Fruit fly (Drosophila melanogaster) whole organism, embryonic: ENCODE data around the gene drm.

Source experiments
- Bgb ChIP-seq: fragments of 200-800 bp; sonication (Bioruptor generic); IDR thresholded peaks from 2 replicates; pipeline ENCODE4 v1.3.6; 2022; ENCODE audit warnings: missing biosample characterization, missing genetic modification characterization; ENCODE audit not compliant: partially characterized antibody
- Blimp-1 ChIP-seq: fragments of 200-800 bp; sonication (Bioruptor generic); optimal IDR thresholded peaks from 3 replicates; lab custom pipeline; 2018; ENCODE audit warnings: missing biosample characterization, missing genetic modification characterization, mild to moderate bottlenecking, moderate library complexity, missing genetic modification reagents
- CG10321 ChIP-seq: fragments of 200-800 bp; sonication (Bioruptor generic); IDR thresholded peaks from 2 replicates; pipeline ENCODE4 v1.3.6; 2022; ENCODE audit warnings: missing biosample characterization, missing genetic modification characterization
- CG10543 ChIP-seq: fragments of 200-800 bp; sonication (Bioruptor generic); optimal IDR thresholded peaks from 3 replicates; lab custom pipeline; 2017; ENCODE audit warnings: missing biosample characterization, mild to moderate bottlenecking, missing genetic modification characterization, moderate library complexity
- CG11085 ChIP-seq: fragments of 200-800 bp; sonication (Bioruptor generic); IDR thresholded peaks from 2 replicates; pipeline ENCODE4 v1.3.6; 2022; ENCODE audit warnings: missing biosample characterization, missing genetic modification characterization
- CG11456 ChIP-seq: fragments of 200-800 bp; sonication (Bioruptor generic); IDR thresholded peaks from 3 replicates; pipeline ENCODE4 v1.3.6; 2022; ENCODE audit warnings: missing biosample characterization, missing genetic modification characterization
- CG11696 ChIP-seq: fragments of 200-800 bp; sonication (Bioruptor generic); IDR thresholded peaks from 2 replicates; pipeline ENCODE4 v1.3.6; 2022; ENCODE audit warnings: missing biosample characterization, missing genetic modification characterization
- CG16863 ChIP-seq: fragments of 200-800 bp; sonication (Bioruptor generic); optimal IDR thresholded peaks from 3 replicates; lab custom pipeline; 2016; ENCODE audit warnings: missing biosample characterization, missing genetic modification characterization
- CG18619 ChIP-seq: fragments of 200-800 bp; sonication (Bioruptor generic); optimal IDR thresholded peaks from 3 replicates; lab custom pipeline; 2017; ENCODE audit warnings: missing biosample characterization, mild to moderate bottlenecking, missing genetic modification characterization
- CG2875 ChIP-seq: fragments of 200-800 bp; sonication (Bioruptor generic); optimal IDR thresholded peaks from 2 replicates; lab custom pipeline; 2017; ENCODE audit warnings: missing biosample characterization, mild to moderate bottlenecking, missing genetic modification characterization, missing genetic modification reagents
- CG32532 ChIP-seq: fragments of 200-800 bp; sonication (Bioruptor generic); IDR thresholded peaks from 2 replicates; pipeline ENCODE4 v1.3.6; 2022; ENCODE audit warnings: missing biosample characterization, missing genetic modification characterization
- CG3407 ChIP-seq: fragments of 200-800 bp; sonication (Bioruptor generic); optimal IDR thresholded peaks from 2 replicates; lab custom pipeline; 2018; ENCODE audit warnings: missing biosample characterization, mild to moderate bottlenecking, missing genetic modification characterization
- CG4854 ChIP-seq: fragments of 200-800 bp; sonication (Bioruptor generic); optimal IDR thresholded peaks from 2 replicates; lab custom pipeline; 2016; ENCODE audit warnings: missing biosample characterization, missing genetic modification characterization, inconsistent platforms
- CG5245 ChIP-seq: fragments of 200-800 bp; sonication (Bioruptor generic); optimal IDR thresholded peaks from 3 replicates; lab custom pipeline; 2016; ENCODE audit warnings: missing biosample characterization, missing genetic modification characterization
- CG6689 ChIP-seq: fragments of 200-800 bp; sonication (Bioruptor generic); IDR thresholded peaks from 2 replicates; pipeline ENCODE4 v1.3.6; 2022; ENCODE audit warnings: missing biosample characterization, missing genetic modification characterization
- CG6765 ChIP-seq: fragments of 200-800 bp; sonication (Bioruptor generic); optimal IDR thresholded peaks from 3 replicates; lab custom pipeline; 2017; ENCODE audit warnings: missing biosample characterization, mild to moderate bottlenecking, missing genetic modification characterization
- CHES-1-like ChIP-seq: fragments of 200-800 bp; sonication (Bioruptor generic); optimal IDR thresholded peaks from 2 replicates; lab custom pipeline; 2016; ENCODE audit warnings: missing biosample characterization, missing genetic modification characterization
- Dfd ChIP-seq, 2 experiments: fragments of >200 bp; optimal IDR thresholded peaks; 2 replicates each; lab custom pipeline; 2017; ENCODE audit warnings: missing biosample characterization in 2 of 2, missing genetic modification characterization in 2 of 2
- GATAe ChIP-seq: fragments of 200-800 bp; sonication (Bioruptor generic); conservative IDR thresholded peaks from 2 replicates; pipeline ENCODE4 v1.3.6; 2022; ENCODE audit warnings: missing biosample characterization, missing genetic modification characterization
- HLH4C ChIP-seq: fragments of 200-800 bp; sonication (Bioruptor generic); IDR thresholded peaks from 3 replicates; pipeline ENCODE4 v1.3.6; 2022; ENCODE audit warnings: missing biosample characterization, missing genetic modification characterization; ENCODE audit not compliant: partially characterized antibody
- HmgZ ChIP-seq: fragments of 200-800 bp; sonication (Bioruptor generic); optimal IDR thresholded peaks from 2 replicates; lab custom pipeline; 2018; ENCODE audit warnings: missing biosample characterization, mild to moderate bottlenecking, missing genetic modification characterization
- Hmr ChIP-seq: fragments of 200-800 bp; sonication (Bioruptor generic); optimal IDR thresholded peaks from 3 replicates; lab custom pipeline; 2017; ENCODE audit warnings: mild to moderate bottlenecking, missing biosample characterization, missing genetic modification reagents, missing genetic modification characterization
- Hr3 ChIP-seq: fragments of 200-800 bp; sonication (Bioruptor generic); optimal IDR thresholded peaks from 3 replicates; lab custom pipeline; 2016; ENCODE audit warnings: missing biosample characterization, missing genetic modification characterization
- Hr39 ChIP-seq: fragments of >200 bp; optimal IDR thresholded peaks from 2 replicates; lab custom pipeline; 2017
- Nf-YB ChIP-seq: fragments of 200-800 bp; sonication (Bioruptor generic); optimal IDR thresholded peaks from 3 replicates; lab custom pipeline; 2019; ENCODE audit warnings: missing biosample characterization, mild to moderate bottlenecking, missing genetic modification characterization, moderate library complexity
- Oaz ChIP-seq: fragments of 200-800 bp; sonication (Bioruptor generic); IDR thresholded peaks from 2 replicates; pipeline ENCODE4 v1.3.6; 2022; ENCODE audit warnings: missing biosample characterization, missing genetic modification characterization
- Stat92E ChIP-seq, 3 experiments: fragments of >200 bp in 2 of 3; fragments of 200-800 bp in 1 of 3; sonication (Bioruptor generic) in 1 of 3; optimal IDR thresholded peaks; 2 replicates each; lab custom pipeline; 2017 to 2019; ENCODE audit warnings: missing biosample characterization in 3 of 3, missing genetic modification characterization in 3 of 3, mild to moderate bottlenecking in 1 of 3, moderate library complexity in 1 of 3
- Taf1 ChIP-seq: fragments of 200-800 bp; sonication (Bioruptor generic); IDR thresholded peaks from 2 replicates; pipeline ENCODE4 v1.3.6; 2022; ENCODE audit warnings: missing biosample characterization, missing genetic modification characterization
- YL-1 ChIP-seq: fragments of 200-800 bp; sonication (Bioruptor generic); optimal IDR thresholded peaks from 3 replicates; lab custom pipeline; 2017; ENCODE audit warnings: missing biosample characterization, mild to moderate bottlenecking, missing genetic modification characterization
- cas ChIP-seq: fragments of 200-800 bp; sonication (Bioruptor generic); IDR thresholded peaks from 2 replicates; pipeline ENCODE4 v1.3.6; 2022; ENCODE audit warnings: missing biosample characterization, missing genetic modification characterization
- chif ChIP-seq, 2 experiments: fragments of 200-800 bp; sonication (Bioruptor generic); optimal IDR thresholded peaks; 3 replicates each; lab custom pipeline; 2016; ENCODE audit warnings: missing biosample characterization in 2 of 2, missing genetic modification characterization in 2 of 2
- chn ChIP-seq: fragments of 200-800 bp; sonication (Bioruptor generic); optimal IDR thresholded peaks from 2 replicates; lab custom pipeline; 2016; ENCODE audit warnings: missing biosample characterization, missing genetic modification characterization
- crc ChIP-seq: fragments of 200-800 bp; sonication (Bioruptor generic); optimal IDR thresholded peaks from 2 replicates; lab custom pipeline; 2016; ENCODE audit warnings: missing biosample characterization, missing genetic modification characterization
- da ChIP-seq: fragments of 200-800 bp; sonication (Bioruptor generic); optimal IDR thresholded peaks from 2 replicates; lab custom pipeline; 2016; ENCODE audit warnings: missing biosample characterization, missing genetic modification characterization
- dm ChIP-seq: fragments of 200-800 bp; sonication (Bioruptor generic); optimal IDR thresholded peaks from 3 replicates; lab custom pipeline; 2016; ENCODE audit warnings: missing biosample characterization, missing genetic modification characterization
- ems ChIP-seq: fragments of 200-800 bp; sonication (Bioruptor generic); optimal IDR thresholded peaks from 3 replicates; lab custom pipeline; 2016; ENCODE audit warnings: missing biosample characterization, missing genetic modification characterization
- ftz-f1 ChIP-seq: fragments of 200-800 bp; sonication (Bioruptor generic); optimal IDR thresholded peaks from 2 replicates; lab custom pipeline; 2016; ENCODE audit warnings: missing biosample characterization, missing genetic modification characterization
- hb ChIP-seq: fragments of 200-800 bp; sonication (Bioruptor generic); IDR thresholded peaks from 3 replicates; pipeline ENCODE4 v1.3.6; 2022; ENCODE audit warnings: missing biosample characterization, missing genetic modification characterization; ENCODE audit not compliant: partially characterized antibody
- inv ChIP-seq: fragments of 200-800 bp; sonication (Bioruptor generic); IDR thresholded peaks from 2 replicates; pipeline ENCODE4 v1.3.6; 2022; ENCODE audit warnings: missing biosample characterization, missing genetic modification characterization; ENCODE audit not compliant: partially characterized antibody
- luna ChIP-seq: fragments of 200-800 bp; sonication (Bioruptor generic); optimal IDR thresholded peaks from 2 replicates; lab custom pipeline; 2016; ENCODE audit warnings: missing biosample characterization, missing genetic modification characterization
- nom ChIP-seq: fragments of 200-800 bp; sonication (Bioruptor generic); optimal IDR thresholded peaks from 2 replicates; lab custom pipeline; 2017; ENCODE audit warnings: missing biosample characterization, missing genetic modification characterization, mild to moderate bottlenecking, moderate library complexity, missing genetic modification reagents
- prd ChIP-seq, 3 experiments: fragments of >200 bp in 2 of 3; fragments of 200-800 bp in 1 of 3; sonication (Bioruptor generic) in 1 of 3; optimal IDR thresholded peaks in 2 of 3; IDR thresholded peaks in 1 of 3; 2 replicates in 2 of 3; 3 replicates in 1 of 3; pipeline versions ENCODE4 v1.3.6 to Lab custom; 2017 to 2022; ENCODE audit warnings: missing biosample characterization in 1 of 3, missing genetic modification characterization in 1 of 3
- pzg ChIP-seq: fragments of 200-800 bp; sonication (Bioruptor generic); optimal IDR thresholded peaks from 3 replicates; lab custom pipeline; 2018; ENCODE audit warnings: missing biosample characterization, mild to moderate bottlenecking, missing genetic modification characterization, moderate library complexity
- sd ChIP-seq: fragments of 200-800 bp; sonication (Bioruptor generic); optimal IDR thresholded peaks from 3 replicates; lab custom pipeline; 2018; ENCODE audit warnings: missing biosample characterization, mild to moderate bottlenecking, missing genetic modification characterization, moderate library complexity
- sens ChIP-seq: fragments of 200-800 bp; sonication (Bioruptor generic); peaks from one replicate; lab custom pipeline; 2016; ENCODE audit warnings: missing biosample characterization, missing genetic modification characterization
- sima ChIP-seq: fragments of 200-800 bp; sonication (Bioruptor generic); optimal IDR thresholded peaks from 2 replicates; lab custom pipeline; 2016; ENCODE audit warnings: missing biosample characterization, missing genetic modification characterization
- stc ChIP-seq: fragments of 200-800 bp; sonication (Bioruptor generic); IDR thresholded peaks from 2 replicates; pipeline ENCODE4 v1.3.6; 2022; ENCODE audit warnings: missing biosample characterization, missing genetic modification characterization
- tio ChIP-seq: fragments of 200-800 bp; sonication (Bioruptor generic); optimal IDR thresholded peaks from 2 replicates; lab custom pipeline; 2017; ENCODE audit warnings: missing biosample characterization, missing genetic modification characterization, inconsistent platforms
- z ChIP-seq: fragments of 200-800 bp; sonication (Bioruptor generic); IDR thresholded peaks from 3 replicates; pipeline ENCODE4 v1.3.6; 2022; ENCODE audit warnings: missing biosample characterization, missing genetic modification characterization

Gene drm

dm6 chr2L:3507209-3508164 lies 31.6 kb upstream of the drm start, which contains the start of gene tim (continued):
- TF ChIP-seq sd (tag; lab: Kevin White, UChicago) = no peak
- no peak for TF ChIP-seq CG11696 (GFP tag; lab: Robert Waterston, UW)
- peak; percentile 5 for TF ChIP-seq CG2875 (GFP tag; lab: Kevin White, UChicago)
- TF ChIP-seq CG18619 = peak; percentile 41
- no peak for TF ChIP-seq inv (GFP tag; lab: Robert Waterston, UW)
- TF ChIP-seq da (GFP tag; lab: Kevin White, UChicago) = no peak
- TF ChIP-seq sens (GFP tag; lab: Kevin White, UChicago) = peak; percentile 84
- TF ChIP-seq dm (GFP tag; lab: Kevin White, UChicago) = no peak
- 0 out of 2 replicates have a peak, but pooled peaks have one; percentile 9 for TF ChIP-seq CG6689 (GFP tag; lab: Robert Waterston, UW)
- TF ChIP-seq tio = no peak
- no peak for TF ChIP-seq YL-1 (GFP tag; lab: Kevin White, UChicago)
- no peak for TF ChIP-seq ftz-f1 (GFP tag; lab: Kevin White, UChicago)
- TF ChIP-seq Hmr = no peak
- no peak for TF ChIP-seq chn (GFP tag; lab: Kevin White, UChicago)
- TF ChIP-seq CG16863 (GFP tag; lab: Kevin White, UChicago) = no peak
- TF ChIP-seq Oaz (GFP tag; lab: Robert Waterston, UW) = no peak
- TF ChIP-seq CG4854 (GFP tag; lab: Kevin White, UChicago) = no peak
- TF ChIP-seq crc (GFP tag; lab: Kevin White, UChicago) = no peak
- TF ChIP-seq Blimp-1 (GFP tag; lab: Kevin White, UChicago) = peak; percentile 50
- peak; percentile 20 for TF ChIP-seq Hr3 (GFP tag; lab: Kevin White, UChicago)
- no peak for TF ChIP-seq cas (GFP tag; lab: Robert Waterston, UW)
- TF ChIP-seq sima (GFP tag; lab: Kevin White, UChicago) = no peak
- TF ChIP-seq HmgZ (tag; lab: Kevin White, UChicago) = no peak
- no peak for TF ChIP-seq Dfd (GFP tag; optimal IDR thresholded peaks at IDR 0.05; lab: Kevin White, UChicago)
- peak; percentile 18; the same call in 1 of the 3 replicates for TF ChIP-seq z
- TF ChIP-seq Stat92E (GFP tag; optimal IDR thresholded peaks at IDR 0.05; lab: Kevin White, UChicago) = no peak
- 0 out of 3 replicates have a peak, but pooled peaks have one; percentile 44 for TF ChIP-seq CG11456
- TF ChIP-seq CHES-1-like (GFP tag; lab: Kevin White, UChicago) = no peak
- no peak for TF ChIP-seq CG5245 (GFP tag; lab: Kevin White, UChicago)
- TF ChIP-seq CG10543 = no peak
- TF ChIP-seq HLH4C (GFP tag; lab: Robert Waterston, UW) = no peak
- TF ChIP-seq Hr39 (lab: Kevin White, UChicago) = no peak
- TF ChIP-seq ems (GFP tag; lab: Kevin White, UChicago) = no peak
- TF ChIP-seq Taf1 = no peak
- no peak for TF ChIP-seq prd (optimal IDR thresholded peaks at IDR 0.05; lab: Kevin White, UChicago)
- TF ChIP-seq prd (GFP tag; IDR thresholded peaks at IDR 0.05; lab: Robert Waterston, UW) = no peak
- no peak for TF ChIP-seq pzg
- TF ChIP-seq CG11085 = no peak
- TF ChIP-seq Bgb (GFP tag; lab: Robert Waterston, UW) = peak; percentile 28; the same call in 1 of the 2 replicates
- TF ChIP-seq hb (GFP tag; lab: Robert Waterston, UW) = no peak
- no peak for TF ChIP-seq luna (GFP tag; lab: Kevin White, UChicago)
- TF ChIP-seq chif (GFP tag; optimal IDR thresholded peaks at IDR 0.05; lab: Kevin White, UChicago) = no peak
- TF ChIP-seq Nf-YB (GFP tag; lab: Kevin White, UChicago) = peak; percentile 28
- TF ChIP-seq CG3407 = peak; percentile 4
- TF ChIP-seq nom = no peak
- TF ChIP-seq CG32532 = no peak
- no peak for TF ChIP-seq GATAe
- TF ChIP-seq CG6765 (GFP tag; lab: Kevin White, UChicago) = no peak
- no peak for TF ChIP-seq stc (GFP tag; lab: Robert Waterston, UW)
- no peak for TF ChIP-seq CG10321 (GFP tag; lab: Robert Waterston, UW)
